Worm (Caenorhabditis elegans): ENCODE results near the gene C53A5.2.

C53A5.2 gene

ce11 chrV:14474099-14474498 is 48.9 kb downstream of the C53A5.2 start, which contains the start of gene clec-56:
Gene clec-56 (plus strand): TSS chrV:14474399.
- TF ChIP-seq ZK546.5 (tag; optimal IDR thresholded peaks at IDR 0.05), result no peak
- no peak for TF ChIP-seq sea-2 (GFP tag; optimal IDR thresholded peaks at IDR 0.05)
- TF ChIP-seq nhr-43 (tag; optimal IDR thresholded peaks at IDR 0.05; ENCODE audit: poor library complexity, severe bottlenecking), result no peak
- no peak for TF ChIP-seq nhr-67 (tag; optimal IDR thresholded peaks at IDR 0.05)
- no peak for TF ChIP-seq egl-27 (tag; optimal IDR thresholded peaks at IDR 0.05)
- no peak for TF ChIP-seq ama-1 (optimal IDR thresholded peaks at IDR 0.05)
- TF ChIP-seq egl-5 (tag; optimal IDR thresholded peaks at IDR 0.05), result no peak
- TF ChIP-seq elt-2 (tag; optimal IDR thresholded peaks at IDR 0.05), result peak; percentile 38
- no peak for TF ChIP-seq lin-39 (tag; optimal IDR thresholded peaks at IDR 0.05)
- no peak for TF ChIP-seq lsy-12 (tag; optimal IDR thresholded peaks at IDR 0.05)
- TF ChIP-seq nfya-1 (tag; optimal IDR thresholded peaks at IDR 0.05; ENCODE audit: insufficient read depth), result no peak
- TF ChIP-seq pqm-1 (tag; optimal IDR thresholded peaks at IDR 0.05), result peak; percentile 5

All from whole organism, L3 larva.